Worm (Caenorhabditis elegans): ENCODE measurements around the gene mltn-8.

ce11 chrV:330625-331024 is 49.5 kb downstream of the mltn-8 start, which contains the start of gene abt-4:
- TF ChIP-seq mdl-1 (tag; optimal IDR thresholded peaks at IDR 0.05) (no peak), lin-15B (tag; optimal IDR thresholded peaks at IDR 0.05) (no peak), tbx-2 (tag; optimal IDR thresholded peaks at IDR 0.05) (no peak), skn-1 (tag; optimal IDR thresholded peaks at IDR 0.05) (no peak)
